Worm (Caenorhabditis elegans) whole organism, late embryonic: ENCODE measurements around the gene R02D5.3.

ENCODE experiments used
- C08G9.2 ChIP-seq: sonication (generic microtip); optimal IDR thresholded peaks from 2 replicates; lab custom pipeline; 2016; ENCODE audit warnings: mild to moderate bottlenecking, missing genetic modification characterization, moderate library complexity, missing compliant biosample characterization
- K09A11.1 ChIP-seq: sonication (generic microtip); optimal IDR thresholded peaks from 2 replicates; lab custom pipeline; 2017; ENCODE audit warnings: antibody characterized with exemption, mild to moderate bottlenecking, missing genetic modification characterization, missing compliant biosample characterization; ENCODE audit not compliant: insufficient read depth
- T23F11.4 ChIP-seq: fragments of 200-800 bp; sonication (Bioruptor generic); optimal IDR thresholded peaks from 2 replicates; lab custom pipeline; 2018; ENCODE audit warnings: mild to moderate bottlenecking, missing genetic modification characterization, missing compliant biosample characterization
- Y22D7AL.16 ChIP-seq: sonication (generic microtip); optimal IDR thresholded peaks from 2 replicates; lab custom pipeline; 2016; ENCODE audit warnings: missing genetic modification characterization, missing compliant biosample characterization
- ceh-22 ChIP-seq: sonication (generic microtip); optimal IDR thresholded peaks from 2 replicates; lab custom pipeline; 2017; ENCODE audit warnings: missing biosample characterization, missing genetic modification characterization
- che-1 ChIP-seq: sonication (generic microtip); optimal IDR thresholded peaks from 2 replicates; lab custom pipeline; 2016; ENCODE audit warnings: mild to moderate bottlenecking, missing genetic modification characterization, missing compliant biosample characterization
- dmd-4 ChIP-seq: sonication (generic microtip); optimal IDR thresholded peaks from 2 replicates; lab custom pipeline; 2016; ENCODE audit warnings: borderline replicate concordance, missing genetic modification characterization, missing compliant biosample characterization
- dve-1 ChIP-seq: sonication (generic microtip); optimal IDR thresholded peaks from 2 replicates; lab custom pipeline; 2017; ENCODE audit warnings: antibody characterized with exemption, mild to moderate bottlenecking, missing genetic modification characterization, missing compliant biosample characterization
- elt-4 ChIP-seq: sonication (generic microtip); optimal IDR thresholded peaks from 2 replicates; lab custom pipeline; 2016; ENCODE audit warnings: missing genetic modification characterization, missing compliant biosample characterization
- fkh-10 ChIP-seq: fragments of 150-350 bp; optimal IDR thresholded peaks from 2 replicates; lab custom pipeline; 2014; ENCODE audit warnings: missing biosample characterization, missing genetic modification reagents, missing genetic modification characterization
- hlh-6 ChIP-seq: sonication (generic microtip); optimal IDR thresholded peaks from 2 replicates; lab custom pipeline; 2016; ENCODE audit warnings: missing genotype, missing genetic modification characterization, missing compliant biosample characterization
- nfya-1 ChIP-seq: sonication (generic microtip); optimal IDR thresholded peaks from 2 replicates; lab custom pipeline; 2017; ENCODE audit warnings: missing genetic modification characterization, mild to moderate bottlenecking, missing compliant biosample characterization, antibody characterized with exemption, moderate library complexity
- nhr-232 ChIP-seq: sonication (generic microtip); optimal IDR thresholded peaks from 2 replicates; lab custom pipeline; 2016; ENCODE audit warnings: missing genetic modification characterization, missing compliant biosample characterization
- npax-4 ChIP-seq: sonication (generic microtip); optimal IDR thresholded peaks from 2 replicates; lab custom pipeline; 2016; ENCODE audit warnings: missing genetic modification characterization, missing compliant biosample characterization
- pag-3 ChIP-seq: sonication (generic microtip); optimal IDR thresholded peaks from 2 replicates; lab custom pipeline; 2016; ENCODE audit warnings: missing compliant biosample characterization, missing genetic modification characterization, borderline replicate concordance
- pros-1 ChIP-seq: fragments of 150-350 bp; optimal IDR thresholded peaks from 2 replicates; lab custom pipeline; 2014; ENCODE audit warnings: missing biosample characterization, missing genetic modification reagents, missing genetic modification characterization
- rnt-1 ChIP-seq: sonication (generic microtip); optimal IDR thresholded peaks from 2 replicates; lab custom pipeline; 2016; ENCODE audit warnings: missing genetic modification characterization, missing compliant biosample characterization
- sdc-2 ChIP-seq: sonication (generic microtip); optimal IDR thresholded peaks from 2 replicates; lab custom pipeline; 2016; ENCODE audit warnings: missing genotype, missing genetic modification characterization, missing compliant biosample characterization
- sox-2 ChIP-seq: fragments of 200-800 bp; sonication (Bioruptor generic); IDR thresholded peaks from 2 replicates; pipeline ENCODE4 v1.3.6; 2022; ENCODE audit warnings: missing genetic modification reagents, missing genetic modification characterization, missing compliant biosample characterization
- unc-42 ChIP-seq: sonication (generic microtip); optimal IDR thresholded peaks from 2 replicates; lab custom pipeline; 2016; ENCODE audit warnings: missing genotype, missing genetic modification characterization, missing compliant biosample characterization

Gene R02D5.3

ce11 chrV:14527210-14527609 is 44.2 kb downstream of the R02D5.3 start:
- peak; percentile 65 for TF ChIP-seq unc-42 (tag; lab: Kevin White, UChicago)
- no peak for TF ChIP-seq nhr-232 (tag; lab: Kevin White, UChicago)

- TF ChIP-seq ceh-22 (no peak), fkh-10 (GFP tag; lab: Kevin White, UChicago) (no peak), pag-3 (tag; lab: Kevin White, UChicago) (no peak), dve-1 (tag; lab: Kevin White, UChicago) (no peak), C08G9.2 (tag; lab: Kevin White, UChicago) (no peak), T23F11.4 (no peak), che-1 (tag; lab: Kevin White, UChicago) (no peak), K09A11.1 (tag; lab: Kevin White, UChicago) (no peak), hlh-6 (tag; lab: Kevin White, UChicago) (no peak), elt-4 (no peak), Y22D7AL.16 (tag; lab: Kevin White, UChicago) (no peak), pros-1 (tag; lab: Kevin White, UChicago) (no peak), sox-2 (GFP tag; lab: Robert Waterston, UW) (no peak), npax-4 (no peak), sdc-2 (no peak)
Observed at ce11 chrV:14530813-14531212, 47.9 kb downstream of the R02D5.3 start, which contains the start of gene kcnl-4. kcnl-4 (plus strand) TSS chrV:14531113.

- TF ChIP-seq rnt-1 (tag; lab: Kevin White, UChicago) (no peak), nfya-1 (tag; lab: Kevin White, UChicago) (no peak), elt-4 (no peak), dmd-4 (tag; lab: Kevin White, UChicago) (no peak), T23F11.4 (no peak)
Observed at ce11 chrV:14532374-14532773, 49.4 kb downstream of the R02D5.3 start.
